Worm (Caenorhabditis elegans) whole organism, L1 larva: ENCODE measurements around the gene F35E8.2.

ENCODE experiments used
- fkh-10 ChIP-seq: sonication (generic microtip); optimal IDR thresholded peaks from 2 replicates; lab custom pipeline; 2017; ENCODE audit warnings: missing biosample characterization, missing genetic modification reagents, missing genetic modification characterization
- irx-1 ChIP-seq: sonication (generic microtip); optimal IDR thresholded peaks from 2 replicates; lab custom pipeline; 2016; ENCODE audit warnings: missing genetic modification characterization, missing compliant biosample characterization
- jun-1 ChIP-seq: fragments of 150-350 bp; optimal IDR thresholded peaks from 2 replicates; lab custom pipeline; 2014; ENCODE audit warnings: missing biosample characterization, missing genetic modification reagents, missing genetic modification characterization
- lin-13 ChIP-seq: fragments of 150-350 bp; optimal IDR thresholded peaks from 2 replicates; lab custom pipeline; 2014; ENCODE audit warnings: missing biosample characterization, missing genetic modification reagents, missing genetic modification characterization
- lir-3 ChIP-seq: sonication (generic microtip); optimal IDR thresholded peaks from 2 replicates; lab custom pipeline; 2016; ENCODE audit warnings: mild to moderate bottlenecking, missing genetic modification characterization, moderate library complexity, missing compliant biosample characterization; ENCODE audit not compliant: poor library complexity
- mep-1 ChIP-seq: fragments of 150-350 bp; optimal IDR thresholded peaks from 2 replicates; lab custom pipeline; 2014; ENCODE audit warnings: missing biosample characterization, missing genetic modification characterization
- nhr-11 ChIP-seq: fragments of 150-350 bp; optimal IDR thresholded peaks from 2 replicates; lab custom pipeline; 2014; ENCODE audit warnings: missing biosample characterization, missing genetic modification characterization
- nhr-19 ChIP-seq: fragments of 200-800 bp; sonication (Bioruptor generic); conservative IDR thresholded peaks from 2 replicates; pipeline ENCODE4 v1.3.6; 2022; ENCODE audit warnings: missing genetic modification characterization, missing compliant biosample characterization
- nhr-237 ChIP-seq: fragments of 150-350 bp; optimal IDR thresholded peaks from 2 replicates; lab custom pipeline; 2014; ENCODE audit warnings: missing biosample characterization, missing genetic modification characterization
- nhr-76 ChIP-seq: sonication (generic microtip); optimal IDR thresholded peaks from 2 replicates; lab custom pipeline; 2017; ENCODE audit warnings: missing biosample characterization, missing genetic modification characterization
- nhr-77 ChIP-seq: fragments of 150-350 bp; optimal IDR thresholded peaks from 2 replicates; lab custom pipeline; 2014; ENCODE audit warnings: missing biosample characterization, missing genetic modification characterization
- sox-4 ChIP-seq: sonication (generic microtip); optimal IDR thresholded peaks from 2 replicates; lab custom pipeline; 2016; ENCODE audit warnings: missing genetic modification characterization, missing compliant biosample characterization
- sptf-1 ChIP-seq: fragments of 150-350 bp; optimal IDR thresholded peaks from 2 replicates; lab custom pipeline; 2014; ENCODE audit warnings: missing biosample characterization, missing genetic modification characterization
- swsn-7 ChIP-seq: sonication (generic microtip); optimal IDR thresholded peaks from 2 replicates; lab custom pipeline; 2016; ENCODE audit warnings: missing genetic modification characterization, missing compliant biosample characterization

DNA sequence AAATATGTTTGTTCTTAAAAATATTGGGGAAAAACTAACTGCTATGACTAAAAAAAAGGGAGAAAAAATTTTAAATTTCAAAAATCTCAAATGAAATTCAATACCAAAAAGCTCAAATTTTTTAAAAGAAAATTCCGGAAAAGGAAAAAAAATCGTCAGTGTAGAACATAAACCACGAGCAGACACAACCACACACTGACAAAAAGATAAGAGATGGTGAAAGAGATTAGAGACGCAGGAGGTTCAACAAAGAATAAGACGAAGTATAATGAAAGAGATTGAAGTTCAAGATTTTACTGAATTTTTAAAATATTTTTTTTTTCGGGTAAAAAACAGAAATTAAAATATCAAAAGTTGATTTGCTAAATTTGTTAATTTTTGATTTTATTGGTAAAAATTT is 25.4 kb upstream of the F35E8.2 start:
- TF ChIP-seq nhr-76 (tag; lab: Kevin White, UChicago), result no peak
- TF ChIP-seq nhr-11 (tag; lab: Kevin White, UChicago), result no peak
- no peak for TF ChIP-seq nhr-19 (GFP tag; lab: Robert Waterston, UW)
- no peak for TF ChIP-seq nhr-237
- TF ChIP-seq jun-1, result no peak
- TF ChIP-seq fkh-10 (GFP tag; lab: Kevin White, UChicago), result no peak
- TF ChIP-seq sptf-1, result no peak
- TF ChIP-seq swsn-7 (tag; lab: Kevin White, UChicago), result no peak
- no peak for TF ChIP-seq nhr-77 (tag; lab: Kevin White, UChicago)
- TF ChIP-seq irx-1 (tag; lab: Kevin White, UChicago), result no peak
- TF ChIP-seq mep-1 (tag; lab: Kevin White, UChicago), result no peak
- TF ChIP-seq lir-3 (tag; lab: Kevin White, UChicago), result no peak
- TF ChIP-seq sox-4, result no peak
- no peak for TF ChIP-seq lin-13 (GFP tag; lab: Kevin White, UChicago)
